Fruit fly (Drosophila melanogaster): ENCODE results near the gene Cyp6v1.

Gene Cyp6v1

dm6 chrX:20638054-20638453 lies 18.9 kb upstream of the Cyp6v1 start:
- TF ChIP-seq pad (GFP tag; optimal IDR thresholded peaks at IDR 0.05) (no peak), toe (GFP tag; optimal IDR thresholded peaks at IDR 0.05) (no peak), CG7101 (tag; optimal IDR thresholded peaks at IDR 0.05) (no peak), Mnt (GFP tag; optimal IDR thresholded peaks at IDR 0.05) (no peak), Hr96 (GFP tag; optimal IDR thresholded peaks at IDR 0.05) (no peak), Clk (GFP tag; optimal IDR thresholded peaks at IDR 0.05) (no peak), bab1 (GFP tag; optimal IDR thresholded peaks at IDR 0.05) (no peak), CG11617 (GFP tag; optimal IDR thresholded peaks at IDR 0.05) (no peak), CG33017 (tag; optimal IDR thresholded peaks at IDR 0.05) (no peak), CG12768 (GFP tag; optimal IDR thresholded peaks at IDR 0.05) (no peak), CG1620 (GFP tag; optimal IDR thresholded peaks at IDR 0.05) (no peak), CG14711 (tag; optimal IDR thresholded peaks at IDR 0.05) (no peak), cic (GFP tag; optimal IDR thresholded peaks at IDR 0.05) (no peak), ovo (GFP tag; optimal IDR thresholded peaks at IDR 0.05) (no peak), kay (GFP tag; ENCODE audit: borderline replicate concordance) (no peak)

- TF ChIP-seq toe (GFP tag; optimal IDR thresholded peaks at IDR 0.05) (no peak), CG7045 (GFP tag; optimal IDR thresholded peaks at IDR 0.05) (no peak), CG5204 (GFP tag; optimal IDR thresholded peaks at IDR 0.05) (no peak), Crg-1 (GFP tag; optimal IDR thresholded peaks at IDR 0.05) (no peak), CG33017 (tag; optimal IDR thresholded peaks at IDR 0.05) (no peak), Hr96 (GFP tag; optimal IDR thresholded peaks at IDR 0.05) (no peak), ovo (GFP tag; optimal IDR thresholded peaks at IDR 0.05) (no peak), CG7101 (tag; optimal IDR thresholded peaks at IDR 0.05) (no peak), bab1 (GFP tag; optimal IDR thresholded peaks at IDR 0.05) (no peak), cic (GFP tag; optimal IDR thresholded peaks at IDR 0.05) (no peak), tj (GFP tag; optimal IDR thresholded peaks at IDR 0.05) (no peak), Mnt (GFP tag; optimal IDR thresholded peaks at IDR 0.05) (no peak), CG14711 (tag; optimal IDR thresholded peaks at IDR 0.05) (no peak), kay (GFP tag; ENCODE audit: borderline replicate concordance) (no peak)
These were observed 13.5 kb upstream of the Cyp6v1 start for dm6 chrX:20643385-20643784.

- TF ChIP-seq CG12768 (GFP tag; optimal IDR thresholded peaks at IDR 0.05) = no peak
- no peak for TF ChIP-seq tj (GFP tag; optimal IDR thresholded peaks at IDR 0.05)
- TF ChIP-seq CG5204 (GFP tag; optimal IDR thresholded peaks at IDR 0.05) = no peak
- no peak for TF ChIP-seq kay (GFP tag; ENCODE audit: borderline replicate concordance)
- no peak for TF ChIP-seq CG33017 (tag; optimal IDR thresholded peaks at IDR 0.05)
- no peak for TF ChIP-seq CG14711 (tag; optimal IDR thresholded peaks at IDR 0.05)
- no peak for TF ChIP-seq CG7101 (tag; optimal IDR thresholded peaks at IDR 0.05)
- TF ChIP-seq ovo (GFP tag; optimal IDR thresholded peaks at IDR 0.05) = no peak
- no peak for TF ChIP-seq CG11617 (GFP tag; optimal IDR thresholded peaks at IDR 0.05)
- TF ChIP-seq Clk (GFP tag; optimal IDR thresholded peaks at IDR 0.05) = no peak
- TF ChIP-seq bab1 (GFP tag; optimal IDR thresholded peaks at IDR 0.05) = no peak
- TF ChIP-seq cnc (optimal IDR thresholded peaks at IDR 0.05) = no peak
- no peak for TF ChIP-seq cic (GFP tag; optimal IDR thresholded peaks at IDR 0.05)
- no peak for TF ChIP-seq toe (GFP tag; optimal IDR thresholded peaks at IDR 0.05)
- TF ChIP-seq Hr96 (GFP tag; optimal IDR thresholded peaks at IDR 0.05) = no peak
- TF ChIP-seq Crg-1 (GFP tag; optimal IDR thresholded peaks at IDR 0.05) = no peak
- no peak for TF ChIP-seq CG1620 (GFP tag; optimal IDR thresholded peaks at IDR 0.05)
- no peak for TF ChIP-seq Mnt (GFP tag; optimal IDR thresholded peaks at IDR 0.05)
- TF ChIP-seq CG7045 (GFP tag; optimal IDR thresholded peaks at IDR 0.05) = no peak
These were observed 13.0 kb upstream of the Cyp6v1 start for dm6 chrX:20643964-20644363.

dm6 chrX:20646223-20646622 lies 10.7 kb upstream of the Cyp6v1 start:
- no peak for TF ChIP-seq CG12768 (GFP tag; optimal IDR thresholded peaks at IDR 0.05)
- TF ChIP-seq CG11617 (GFP tag; optimal IDR thresholded peaks at IDR 0.05) = no peak
- no peak for TF ChIP-seq CG1620 (GFP tag; optimal IDR thresholded peaks at IDR 0.05)
- no peak for TF ChIP-seq Hr96 (GFP tag; optimal IDR thresholded peaks at IDR 0.05)
- no peak for TF ChIP-seq bab1 (GFP tag; optimal IDR thresholded peaks at IDR 0.05)
- no peak for TF ChIP-seq Clk (GFP tag; optimal IDR thresholded peaks at IDR 0.05)

- TF ChIP-seq ovo (GFP tag; optimal IDR thresholded peaks at IDR 0.05) (no peak), CG11617 (GFP tag; optimal IDR thresholded peaks at IDR 0.05) (no peak), cic (GFP tag; optimal IDR thresholded peaks at IDR 0.05) (no peak), tj (GFP tag; optimal IDR thresholded peaks at IDR 0.05) (no peak)
These were observed 4.6 kb upstream of the Cyp6v1 start for dm6 chrX:20652353-20652752.

dm6 chrX:20654954-20655391 lies 1.9 kb upstream of the Cyp6v1 start:
- TF ChIP-seq CG7101 (tag; optimal IDR thresholded peaks at IDR 0.05) (peak; percentile 13), CG33017 (tag; optimal IDR thresholded peaks at IDR 0.05) (no peak), CG14711 (tag; optimal IDR thresholded peaks at IDR 0.05) (peak; percentile 18), bab1 (GFP tag; optimal IDR thresholded peaks at IDR 0.05) (peak; percentile 2), cnc (optimal IDR thresholded peaks at IDR 0.05) (no peak)

dm6 chrX:20658627-20659026 lies 1.7 kb downstream of the Cyp6v1 start:
- TF ChIP-seq toe (GFP tag; optimal IDR thresholded peaks at IDR 0.05) = no peak
- TF ChIP-seq CG5204 (GFP tag; optimal IDR thresholded peaks at IDR 0.05) = no peak
- TF ChIP-seq CG7045 (GFP tag; optimal IDR thresholded peaks at IDR 0.05) = no peak
- TF ChIP-seq CG33017 (tag; optimal IDR thresholded peaks at IDR 0.05) = no peak

Data from whole organism, adult.